Fruit fly (Drosophila melanogaster): ENCODE results near the gene CG15548.

Gene CG15548

dm6 chr3R:31010086-31010485, 50.6 kb downstream of the CG15548 start:
- TF ChIP-seq HLH106 (tag; optimal IDR thresholded peaks at IDR 0.05) (no peak), lola (GFP tag; optimal IDR thresholded peaks at IDR 0.05) (no peak), N (GFP tag; optimal IDR thresholded peaks at IDR 0.05) (no peak), pan (optimal IDR thresholded peaks at IDR 0.05) (no peak), Rel (GFP tag; optimal IDR thresholded peaks at IDR 0.05) (no peak), Rel (tag; optimal IDR thresholded peaks at IDR 0.05) (no peak), dl (GFP tag; optimal IDR thresholded peaks at IDR 0.05; ENCODE audit: insufficient read depth in 1 of 2, partially characterized antibody in 2 of 2) (no peak), sv (GFP tag; optimal IDR thresholded peaks at IDR 0.05) (no peak), br (GFP tag; optimal IDR thresholded peaks at IDR 0.05) (no peak), rgr (GFP tag; optimal IDR thresholded peaks at IDR 0.05) (no peak), CG32264 (GFP tag; optimal IDR thresholded peaks at IDR 0.05) (no peak)

All from whole organism, wandering third instar larva.